Fruit fly (Drosophila melanogaster) whole organism, prepupa: ENCODE data around the gene Cpr65Au.

Source experiments
- CG11294 ChIP-seq: fragments of 200-800 bp; sonication (Bioruptor generic); IDR thresholded peaks from 2 replicates; pipeline ENCODE4 v1.3.6; 2022; ENCODE audit warnings: missing biosample characterization, missing genetic modification characterization
- CG11902 ChIP-seq: fragments of 200-800 bp; sonication (Bioruptor generic); optimal IDR thresholded peaks from 3 replicates; lab custom pipeline; 2016; ENCODE audit warnings: missing biosample characterization, missing genetic modification characterization
- CG15336 ChIP-seq: fragments of 200-800 bp; sonication (Bioruptor generic); IDR thresholded peaks from 2 replicates; pipeline ENCODE4 v1.3.6; 2022; ENCODE audit warnings: missing biosample characterization, missing genetic modification characterization
- CG16779 ChIP-seq: fragments of 200-800 bp; sonication (Bioruptor generic); optimal IDR thresholded peaks from 3 replicates; lab custom pipeline; 2017; ENCODE audit warnings: missing biosample characterization, mild to moderate bottlenecking, missing genetic modification characterization
- CG32006 ChIP-seq: fragments of 200-800 bp; sonication (Bioruptor generic); optimal IDR thresholded peaks from 3 replicates; lab custom pipeline; 2017; ENCODE audit warnings: missing biosample characterization, mild to moderate bottlenecking, missing genetic modification characterization
- CG34406 ChIP-seq: fragments of 200-800 bp; sonication (Bioruptor generic); optimal IDR thresholded peaks from 3 replicates; lab custom pipeline; 2016; ENCODE audit warnings: missing biosample characterization, missing genetic modification characterization
- CG3919 ChIP-seq: fragments of 200-800 bp; sonication (Bioruptor generic); optimal IDR thresholded peaks from 3 replicates; lab custom pipeline; 2016; ENCODE audit warnings: missing biosample characterization, missing genetic modification characterization
- CG4318 ChIP-seq: fragments of 200-800 bp; sonication (Bioruptor generic); optimal IDR thresholded peaks from 3 replicates; lab custom pipeline; 2017; ENCODE audit warnings: missing biosample characterization, mild to moderate bottlenecking, missing genetic modification characterization
- CG6854 ChIP-seq: fragments of 200-800 bp; sonication (Bioruptor generic); optimal IDR thresholded peaks from 2 replicates; lab custom pipeline; 2017; ENCODE audit warnings: missing biosample characterization, mild to moderate bottlenecking, missing genetic modification characterization
- CG7368 ChIP-seq: fragments of 200-800 bp; sonication (Bioruptor generic); optimal IDR thresholded peaks from 3 replicates; lab custom pipeline; 2016; ENCODE audit warnings: missing biosample characterization, missing genetic modification characterization
- CG8119 ChIP-seq: fragments of 200-800 bp; sonication (Bioruptor generic); IDR thresholded peaks from 3 replicates; pipeline ENCODE4 v1.3.6; 2022; ENCODE audit warnings: missing biosample characterization, missing genetic modification characterization
- CG8319 ChIP-seq: fragments of 200-800 bp; sonication (Bioruptor generic); optimal IDR thresholded peaks from 3 replicates; lab custom pipeline; 2016; ENCODE audit warnings: missing biosample characterization, missing genetic modification characterization
- CG9139 ChIP-seq: fragments of 200-800 bp; sonication (Bioruptor generic); optimal IDR thresholded peaks from 3 replicates; lab custom pipeline; 2017; ENCODE audit warnings: missing biosample characterization, mild to moderate bottlenecking, missing genetic modification characterization
- Eip75B ChIP-seq: fragments of 200-800 bp; sonication (Bioruptor generic); optimal IDR thresholded peaks from 3 replicates; lab custom pipeline; 2016; ENCODE audit warnings: missing biosample characterization, missing genetic modification characterization
- Eip93F ChIP-seq: fragments of 200-800 bp; sonication (Bioruptor generic); optimal IDR thresholded peaks from 2 replicates; lab custom pipeline; 2016; ENCODE audit warnings: missing biosample characterization, mild to moderate bottlenecking, missing genetic modification characterization
- Ets21C ChIP-seq: fragments of 200-800 bp; sonication (Bioruptor generic); optimal IDR thresholded peaks from 3 replicates; lab custom pipeline; 2016; ENCODE audit warnings: missing biosample characterization, missing genetic modification characterization
- Hr38 ChIP-seq: sonication (Bioruptor generic); optimal IDR thresholded peaks from 2 replicates; lab custom pipeline; 2016; ENCODE audit warnings: missing biosample characterization, missing genetic modification characterization
- Hr39 ChIP-seq: fragments of 200-800 bp; sonication (Bioruptor generic); optimal IDR thresholded peaks from 2 replicates; lab custom pipeline; 2016; ENCODE audit warnings: missing biosample characterization, missing genetic modification characterization
- Hr4 ChIP-seq: fragments of 200-800 bp; sonication (Bioruptor generic); optimal IDR thresholded peaks from 3 replicates; lab custom pipeline; 2016; ENCODE audit warnings: missing biosample characterization, missing genetic modification characterization
- Met ChIP-seq: fragments of 200-800 bp; sonication (Bioruptor generic); optimal IDR thresholded peaks from 3 replicates; lab custom pipeline; 2016; ENCODE audit warnings: missing biosample characterization, missing genetic modification characterization
- OdsH ChIP-seq: fragments of 200-800 bp; sonication (Bioruptor generic); optimal IDR thresholded peaks from 3 replicates; lab custom pipeline; 2016; ENCODE audit warnings: missing biosample characterization, missing genetic modification characterization
- Smox ChIP-seq: fragments of 200-800 bp; sonication (Bioruptor generic); optimal IDR thresholded peaks from 3 replicates; lab custom pipeline; 2016; ENCODE audit warnings: missing biosample characterization, missing genetic modification characterization
- Sox14 ChIP-seq: fragments of 200-800 bp; sonication (Bioruptor generic); optimal IDR thresholded peaks from 3 replicates; lab custom pipeline; 2016; ENCODE audit warnings: missing biosample characterization, missing genetic modification characterization
- acj6 ChIP-seq: fragments of 200-800 bp; sonication (Bioruptor generic); optimal IDR thresholded peaks from 3 replicates; lab custom pipeline; 2016; ENCODE audit warnings: missing biosample characterization, missing genetic modification characterization
- cyc ChIP-seq: fragments of 200-800 bp; sonication (Bioruptor generic); optimal IDR thresholded peaks from 3 replicates; lab custom pipeline; 2016; ENCODE audit warnings: missing biosample characterization, missing genetic modification characterization
- eg ChIP-seq: fragments of 200-800 bp; sonication (Bioruptor generic); IDR thresholded peaks from 3 replicates; pipeline ENCODE4 v1.3.6; 2022; ENCODE audit warnings: missing biosample characterization, missing genetic modification characterization
- fd59A ChIP-seq: fragments of 200-800 bp; sonication (Bioruptor generic); optimal IDR thresholded peaks from 2 replicates; lab custom pipeline; 2017; ENCODE audit warnings: missing biosample characterization, mild to moderate bottlenecking, missing genetic modification characterization, missing genetic modification reagents
- fd85E ChIP-seq: fragments of 200-800 bp; sonication (Bioruptor generic); optimal IDR thresholded peaks from 3 replicates; lab custom pipeline; 2016; ENCODE audit warnings: missing biosample characterization, missing genetic modification characterization
- lz ChIP-seq: fragments of 200-800 bp; sonication (Bioruptor generic); optimal IDR thresholded peaks from 3 replicates; lab custom pipeline; 2016; ENCODE audit warnings: missing biosample characterization, missing genetic modification characterization
- pdm3 ChIP-seq: fragments of 200-800 bp; sonication (Bioruptor generic); optimal IDR thresholded peaks from 3 replicates; lab custom pipeline; 2016; ENCODE audit warnings: missing biosample characterization, missing genetic modification characterization
- salr ChIP-seq, 2 experiments: fragments of 200-800 bp; sonication (Bioruptor generic); optimal IDR thresholded peaks; 3 replicates each; lab custom pipeline; 2016 to 2018; ENCODE audit warnings: missing biosample characterization in 2 of 2, missing genetic modification characterization in 2 of 2, mild to moderate bottlenecking in 1 of 2
- spab ChIP-seq: fragments of 200-800 bp; sonication (Bioruptor generic); optimal IDR thresholded peaks from 2 replicates; lab custom pipeline; 2017; ENCODE audit warnings: missing biosample characterization, mild to moderate bottlenecking, missing genetic modification characterization, missing genetic modification reagents
- svp ChIP-seq: fragments of 200-800 bp; sonication (Bioruptor generic); peaks from one replicate; lab custom pipeline; 2016; ENCODE audit warnings: missing biosample characterization, missing genetic modification characterization
- topi ChIP-seq: fragments of 200-800 bp; sonication (Bioruptor generic); optimal IDR thresholded peaks from 3 replicates; lab custom pipeline; 2016; ENCODE audit warnings: missing biosample characterization, missing genetic modification characterization
- vri ChIP-seq: fragments of 200-800 bp; sonication (Bioruptor generic); optimal IDR thresholded peaks from 3 replicates; lab custom pipeline; 2016; ENCODE audit warnings: missing biosample characterization, mild to moderate bottlenecking, missing genetic modification characterization

Gene Cpr65Au

DNA sequence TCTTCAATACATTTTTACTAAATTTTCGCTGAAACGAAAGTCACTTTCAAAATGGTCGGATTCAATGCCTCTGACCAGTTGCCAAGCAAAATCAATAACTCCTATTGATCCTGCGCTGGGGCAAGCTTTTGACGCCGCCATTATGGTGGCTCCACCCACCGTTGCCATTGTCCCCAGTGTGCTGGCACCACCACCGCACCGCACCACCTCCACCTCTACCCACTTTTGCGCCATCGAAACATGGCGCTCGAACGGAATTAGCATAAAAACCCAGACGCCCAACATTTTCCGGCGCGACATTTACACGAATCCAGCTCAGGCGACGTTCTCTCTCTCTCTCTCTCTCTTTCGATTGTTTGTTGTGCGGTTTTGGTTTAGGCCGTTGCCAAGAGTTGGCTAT is 15.0 kb downstream of the Cpr65Au start:
- TF ChIP-seq Hr39 (GFP tag; lab: Kevin White, UChicago) (no peak), Eip93F (GFP tag; lab: Kevin White, UChicago) (no peak), spab (GFP tag; lab: Kevin White, UChicago) (no peak), fd85E (no peak), acj6 (GFP tag; lab: Kevin White, UChicago) (no peak), CG7368 (GFP tag; lab: Kevin White, UChicago) (no peak), Hr4 (GFP tag; lab: Kevin White, UChicago) (no peak)

- TF ChIP-seq Smox (GFP tag; lab: Kevin White, UChicago) (no peak), acj6 (GFP tag; lab: Kevin White, UChicago) (no peak), lz (no peak), CG15336 (no peak), vri (no peak), CG32006 (no peak), eg (GFP tag; lab: Robert Waterston, UW) (no peak), CG34406 (GFP tag; lab: Kevin White, UChicago) (no peak), CG8319 (GFP tag; lab: Kevin White, UChicago) (no peak), CG11294 (no peak), CG8119 (GFP tag; lab: Robert Waterston, UW) (no peak), CG9139 (GFP tag; lab: Kevin White, UChicago) (no peak), CG3919 (GFP tag; lab: Kevin White, UChicago) (no peak)
These were observed 16.4 kb downstream of the Cpr65Au start for dm6 chr3L:6115505-6115904.

DNA sequence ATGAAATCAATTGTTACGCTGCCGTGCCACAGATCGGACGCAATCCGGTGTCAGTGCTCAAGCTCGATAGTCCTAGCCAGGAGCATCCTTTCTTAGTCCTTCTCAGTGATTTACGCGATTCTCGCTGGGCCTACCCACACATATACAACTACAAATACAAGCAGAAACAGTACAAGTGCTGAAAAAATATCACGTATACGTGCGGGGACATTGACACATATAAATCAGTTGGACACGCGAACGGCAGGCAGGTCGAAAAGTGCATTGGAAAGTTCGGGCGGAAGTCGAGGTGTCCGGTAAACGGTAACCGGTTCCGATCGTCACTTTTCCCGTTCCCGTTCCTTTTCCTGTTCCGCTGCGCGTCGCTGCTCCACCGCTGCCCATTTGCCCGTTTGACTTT is 20.5 kb downstream of the Cpr65Au start:
- no peak for TF ChIP-seq topi (GFP tag; lab: Kevin White, UChicago)
- no peak for TF ChIP-seq salr (GFP tag; optimal IDR thresholded peaks at IDR 0.05; lab: Kevin White, UChicago)
- no peak for TF ChIP-seq acj6 (GFP tag; lab: Kevin White, UChicago)
- TF ChIP-seq CG4318 (GFP tag; lab: Kevin White, UChicago): no peak
- TF ChIP-seq Met: no peak
- no peak for TF ChIP-seq Ets21C (GFP tag; lab: Kevin White, UChicago)
- no peak for TF ChIP-seq fd59A (GFP tag; lab: Kevin White, UChicago)
- no peak for TF ChIP-seq CG11902 (GFP tag; lab: Kevin White, UChicago)
- no peak for TF ChIP-seq Eip93F (GFP tag; lab: Kevin White, UChicago)
- no peak for TF ChIP-seq fd85E
- no peak for TF ChIP-seq Hr38 (GFP tag; lab: Kevin White, UChicago)
- no peak for TF ChIP-seq CG34406 (GFP tag; lab: Kevin White, UChicago)
- no peak for TF ChIP-seq Eip75B

DNA sequence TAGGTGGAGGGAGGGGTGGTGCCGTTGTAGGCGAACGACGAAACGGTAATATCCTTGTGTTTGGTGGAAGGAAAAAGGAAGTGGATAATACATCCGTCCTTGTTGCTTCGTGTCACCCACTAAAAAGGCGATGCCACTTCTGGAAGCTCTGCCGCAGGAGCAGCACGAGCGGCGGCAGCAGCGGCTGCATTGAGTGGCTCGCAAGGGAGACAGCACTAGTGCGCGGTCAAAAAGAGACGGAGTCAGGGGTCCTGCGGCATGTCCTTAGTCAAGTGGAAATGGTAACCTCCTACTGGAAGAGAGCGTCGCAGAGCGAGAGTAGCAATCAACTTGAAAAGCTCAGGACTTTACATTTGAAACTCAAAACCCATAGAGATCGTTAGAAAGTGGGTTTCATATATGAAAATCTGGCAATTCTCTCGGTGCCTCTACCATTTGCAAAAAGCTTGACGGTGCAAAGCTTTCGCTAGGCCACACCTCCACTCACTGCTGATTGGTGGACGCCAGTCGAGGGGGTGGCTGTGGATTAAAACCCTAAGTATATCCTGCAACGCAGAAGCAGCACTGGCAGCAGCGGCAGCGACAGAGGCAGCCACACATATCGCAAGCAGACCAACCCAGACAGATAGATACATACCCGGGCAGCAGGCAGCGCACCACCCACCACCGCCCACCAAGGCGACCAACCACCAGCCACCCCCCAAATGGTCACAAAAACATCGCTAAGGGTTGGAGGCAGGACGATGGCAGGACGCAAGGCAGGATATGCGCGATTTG is 21.0 kb downstream of the Cpr65Au start:
- no peak for TF ChIP-seq Met
- no peak for TF ChIP-seq OdsH (GFP tag; lab: Kevin White, UChicago)
- TF ChIP-seq CG34406 (GFP tag; lab: Kevin White, UChicago): no peak
- TF ChIP-seq CG16779 (tag; lab: Kevin White, UChicago): no peak
- no peak for TF ChIP-seq CG6854 (GFP tag; lab: Kevin White, UChicago)
- TF ChIP-seq cyc: no peak
- no peak for TF ChIP-seq pdm3 (GFP tag; lab: Kevin White, UChicago)
- no peak for TF ChIP-seq salr (GFP tag; optimal IDR thresholded peaks at IDR 0.05; lab: Kevin White, UChicago)
- TF ChIP-seq CG8119 (GFP tag; lab: Robert Waterston, UW): no peak
- no peak for TF ChIP-seq CG4318 (GFP tag; lab: Kevin White, UChicago)
- TF ChIP-seq Hr39 (GFP tag; lab: Kevin White, UChicago): no peak
- no peak for TF ChIP-seq svp
- no peak for TF ChIP-seq Sox14 (GFP tag; lab: Kevin White, UChicago)
- no peak for TF ChIP-seq lz
